Worm (Caenorhabditis elegans): Measurements from ENCODE around the gene zzz-1.

The zzz-1 gene

DNA sequence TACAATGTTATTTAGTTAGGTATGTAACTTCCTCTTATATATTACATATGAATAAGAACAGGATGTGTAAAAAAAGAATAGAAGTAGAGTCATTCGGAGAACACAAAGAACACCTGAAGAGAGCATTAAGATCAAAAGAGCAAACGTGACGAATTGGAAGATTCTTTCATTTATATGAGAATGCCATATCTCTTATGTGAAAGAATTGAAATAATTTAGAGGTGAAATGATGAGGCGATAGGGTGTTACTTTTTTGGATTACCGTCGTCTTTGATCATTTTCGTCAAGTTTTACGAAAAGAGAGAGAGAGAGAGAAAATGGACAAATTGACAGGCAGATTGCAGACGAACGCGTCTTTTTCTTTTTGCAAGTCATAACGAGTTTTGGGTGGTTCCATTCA lies 32.5 kb downstream of the zzz-1 start:
- TF ChIP-seq nhr-85 (tag): peak; percentile 54
- TF ChIP-seq fkh-4 (tag; optimal IDR thresholded peaks at IDR 0.05; ENCODE audit: borderline replicate concordance): no peak
- no peak for TF ChIP-seq lin-35 (GFP tag; optimal IDR thresholded peaks at IDR 0.05)
- TF ChIP-seq sup-37 (GFP tag; optimal IDR thresholded peaks at IDR 0.05): no peak
- no peak for TF ChIP-seq unc-86 (tag; optimal IDR thresholded peaks at IDR 0.05)
- no peak for TF ChIP-seq mef-2 (tag; optimal IDR thresholded peaks at IDR 0.05)
- TF ChIP-seq zag-1 (tag; optimal IDR thresholded peaks at IDR 0.05): no peak
- no peak for TF ChIP-seq efl-1 (optimal IDR thresholded peaks at IDR 0.05)
- TF ChIP-seq efl-1 (GFP tag; optimal IDR thresholded peaks at IDR 0.05 in 1 of 2): no peak
- TF ChIP-seq pqm-1 (tag; optimal IDR thresholded peaks at IDR 0.05): no peak
- no peak for TF ChIP-seq nhr-11 (tag; optimal IDR thresholded peaks at IDR 0.05)
- TF ChIP-seq grh-1 (GFP tag; IDR thresholded peaks at IDR 0.05): no peak
- no peak for TF ChIP-seq fkh-10 (GFP tag; optimal IDR thresholded peaks at IDR 0.05)
- TF ChIP-seq isw-1 (GFP tag; IDR thresholded peaks at IDR 0.05): no peak
- TF ChIP-seq dpl-1 (GFP tag; optimal IDR thresholded peaks at IDR 0.05): no peak
- TF ChIP-seq hlh-17 (GFP tag; optimal IDR thresholded peaks at IDR 0.05; ENCODE audit: borderline replicate concordance): no peak
- peak; percentile 29 for TF ChIP-seq blmp-1 (tag; optimal IDR thresholded peaks at IDR 0.05)
- TF ChIP-seq nhr-84 (tag; optimal IDR thresholded peaks at IDR 0.05): no peak
- TF ChIP-seq lin-14 (GFP tag; optimal IDR thresholded peaks at IDR 0.05): peak; percentile 28
- TF ChIP-seq nhr-71 (tag; optimal IDR thresholded peaks at IDR 0.05): peak; percentile 22
- TF ChIP-seq nhr-76 (tag; optimal IDR thresholded peaks at IDR 0.05): no peak
- TF ChIP-seq lsy-2 (tag; optimal IDR thresholded peaks at IDR 0.05): no peak
- 0 out of 2 replicates have a peak, but pooled peaks have one; percentile 26 for TF ChIP-seq nhr-19 (GFP tag; conservative IDR thresholded peaks at IDR 0.05)
- TF ChIP-seq dsc-1 (tag; optimal IDR thresholded peaks at IDR 0.05): no peak

DNA sequence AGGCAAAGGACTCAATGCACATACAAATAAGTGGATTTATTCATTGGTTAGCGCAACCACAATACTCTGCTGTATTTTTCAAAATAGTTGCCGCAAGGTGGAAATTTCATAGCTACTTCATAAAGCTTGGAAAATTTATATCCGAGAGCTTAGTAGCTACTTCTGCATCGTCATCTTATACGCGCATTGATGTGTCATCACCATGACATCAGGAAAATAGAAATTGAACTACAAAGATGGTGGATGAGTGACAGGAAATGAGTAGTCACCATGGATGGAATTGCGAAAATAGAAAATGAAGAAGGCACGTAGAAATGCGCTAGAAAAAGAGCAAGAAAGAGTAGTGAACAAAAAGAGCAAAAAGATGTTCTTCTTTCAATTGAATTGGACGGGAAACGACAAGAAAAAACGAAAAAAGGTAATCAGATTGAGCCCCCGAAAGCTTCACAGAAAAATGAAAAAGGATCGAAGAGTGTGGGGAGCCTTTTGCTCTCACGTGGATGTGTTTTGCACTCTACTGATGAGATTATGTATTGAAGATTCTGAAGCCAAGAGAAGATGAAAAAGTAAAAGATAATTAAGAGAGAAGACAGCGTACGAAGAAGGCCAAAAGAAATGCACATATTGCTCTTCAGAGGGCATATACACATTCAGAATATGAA lies 33.9 kb downstream of the zzz-1 start:
- peak; percentile 28 for TF ChIP-seq nhr-47 (tag; optimal IDR thresholded peaks at IDR 0.05)
- TF ChIP-seq ces-1 (GFP tag; optimal IDR thresholded peaks at IDR 0.05): peak; percentile 64
- peak; percentile 96 for TF ChIP-seq fkh-10 (GFP tag; optimal IDR thresholded peaks at IDR 0.05)
- TF ChIP-seq mep-1 (tag; optimal IDR thresholded peaks at IDR 0.05): peak; percentile 7
- peak; percentile 59 for TF ChIP-seq nhr-71 (tag; optimal IDR thresholded peaks at IDR 0.05)
- TF ChIP-seq lin-14 (GFP tag; optimal IDR thresholded peaks at IDR 0.05): peak; percentile 76
- no peak for TF ChIP-seq nhr-20 (tag; optimal IDR thresholded peaks at IDR 0.05)
- no peak for TF ChIP-seq lsy-2 (tag; optimal IDR thresholded peaks at IDR 0.05)

DNA sequence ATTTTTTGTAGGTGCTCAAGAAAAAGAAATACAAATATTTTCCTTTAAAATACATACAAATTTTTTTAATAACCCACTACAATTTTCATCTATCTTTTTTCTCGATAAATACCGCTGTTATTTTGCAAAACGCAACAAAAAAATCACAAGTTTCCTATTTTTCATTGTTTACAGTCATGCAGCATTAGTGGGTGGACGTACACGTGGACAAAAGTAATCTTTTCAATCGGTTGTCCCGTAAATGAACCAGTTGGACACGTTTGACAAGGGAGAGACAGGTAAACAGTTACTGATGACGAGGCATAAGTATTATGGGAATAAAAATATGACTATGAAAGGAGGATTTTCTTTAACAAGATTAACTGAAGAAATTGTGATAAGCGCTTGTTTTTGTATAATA lies 35.8 kb downstream of the zzz-1 start:
- no peak for TF ChIP-seq pqm-1 (tag; optimal IDR thresholded peaks at IDR 0.05)
- TF ChIP-seq lin-39 (tag; optimal IDR thresholded peaks at IDR 0.05): no peak
- TF ChIP-seq nhr-20 (tag; optimal IDR thresholded peaks at IDR 0.05): peak; percentile 24
- TF ChIP-seq swsn-7 (tag; optimal IDR thresholded peaks at IDR 0.05): no peak
- no peak for TF ChIP-seq fkh-4 (tag; optimal IDR thresholded peaks at IDR 0.05; ENCODE audit: borderline replicate concordance)
- TF ChIP-seq mdl-1 (tag; optimal IDR thresholded peaks at IDR 0.05): peak in 1 of 2 experiments; percentile 56
- TF ChIP-seq sup-37 (GFP tag; optimal IDR thresholded peaks at IDR 0.05): no peak
- TF ChIP-seq elt-3 (tag; optimal IDR thresholded peaks at IDR 0.05): peak in 1 of 6 experiments; percentile 41
- no peak for TF ChIP-seq fos-1 (tag; optimal IDR thresholded peaks at IDR 0.05)
- TF ChIP-seq lin-14 (GFP tag; optimal IDR thresholded peaks at IDR 0.05): peak; percentile 46
- peak; percentile 13 for TF ChIP-seq nhr-71 (tag; optimal IDR thresholded peaks at IDR 0.05)
- TF ChIP-seq rnt-1 (tag; optimal IDR thresholded peaks at IDR 0.05): no peak
- no peak for TF ChIP-seq fkh-8 (tag; optimal IDR thresholded peaks at IDR 0.05)
- no peak for TF ChIP-seq hlh-4 (tag; optimal IDR thresholded peaks at IDR 0.05)
- TF ChIP-seq xbp-1 (tag; optimal IDR thresholded peaks at IDR 0.05): peak; percentile 46
- no peak for TF ChIP-seq egl-27 (tag; optimal IDR thresholded peaks at IDR 0.05)
- TF ChIP-seq dsc-1 (tag; optimal IDR thresholded peaks at IDR 0.05): peak; percentile 36
- TF ChIP-seq nhr-28 (tag; optimal IDR thresholded peaks at IDR 0.05): no peak
- TF ChIP-seq nhr-85 (tag): peak; percentile 8
- TF ChIP-seq snu-23 (GFP tag; optimal IDR thresholded peaks at IDR 0.05): peak; percentile 47
- TF ChIP-seq lin-13 (GFP tag; optimal IDR thresholded peaks at IDR 0.05): no peak
- peak in 1 of 2 experiments; percentile 23 for TF ChIP-seq lin-35 (GFP tag; optimal IDR thresholded peaks at IDR 0.05)
- no peak for TF ChIP-seq efl-1 (optimal IDR thresholded peaks at IDR 0.05)
- peak in 1 of 2 experiments; percentile 76 for TF ChIP-seq efl-1 (GFP tag; optimal IDR thresholded peaks at IDR 0.05 in 1 of 2)

Measured in whole organism, L1 larva.